Worm (Caenorhabditis elegans) whole organism, early embryonic: ENCODE data around the gene fcd-2.

Source experiments
- aly-1 ChIP-seq: sonication (generic microtip); optimal IDR thresholded peaks from 2 replicates; lab custom pipeline; 2016; ENCODE audit warnings: missing genetic modification characterization, missing compliant biosample characterization
- ama-1 ChIP-seq: fragments of 150-350 bp; optimal IDR thresholded peaks from 2 replicates; lab custom pipeline; 2014
- flt-1 ChIP-seq: fragments of 200-800 bp; sonication (Bioruptor generic); IDR thresholded peaks from 2 replicates; pipeline ENCODE4 v1.3.6; 2022; ENCODE audit warnings: missing genetic modification characterization, missing compliant biosample characterization
- scrt-1 ChIP-seq: fragments of 200-800 bp; sonication (Bioruptor generic); IDR thresholded peaks from 2 replicates; pipeline ENCODE4 v1.3.6; 2022; ENCODE audit warnings: missing genetic modification characterization, missing compliant biosample characterization
- tra-4 ChIP-seq: sonication (generic microtip); optimal IDR thresholded peaks from 2 replicates; lab custom pipeline; 2017; ENCODE audit warnings: missing genetic modification characterization, missing compliant biosample characterization

- TF ChIP-seq ama-1 (lab: Kevin White, UChicago) (no peak), scrt-1 (no peak), aly-1 (no peak), tra-4 (tag; lab: Kevin White, UChicago) (no peak), flt-1 (GFP tag; lab: Robert Waterston, UW) (no peak)
Measured at ce11 chrIV:15063789-15064188, 38.3 kb downstream of the fcd-2 start.
